Fruit fly (Drosophila melanogaster): ENCODE data around the gene naz.

naz gene

DNA sequence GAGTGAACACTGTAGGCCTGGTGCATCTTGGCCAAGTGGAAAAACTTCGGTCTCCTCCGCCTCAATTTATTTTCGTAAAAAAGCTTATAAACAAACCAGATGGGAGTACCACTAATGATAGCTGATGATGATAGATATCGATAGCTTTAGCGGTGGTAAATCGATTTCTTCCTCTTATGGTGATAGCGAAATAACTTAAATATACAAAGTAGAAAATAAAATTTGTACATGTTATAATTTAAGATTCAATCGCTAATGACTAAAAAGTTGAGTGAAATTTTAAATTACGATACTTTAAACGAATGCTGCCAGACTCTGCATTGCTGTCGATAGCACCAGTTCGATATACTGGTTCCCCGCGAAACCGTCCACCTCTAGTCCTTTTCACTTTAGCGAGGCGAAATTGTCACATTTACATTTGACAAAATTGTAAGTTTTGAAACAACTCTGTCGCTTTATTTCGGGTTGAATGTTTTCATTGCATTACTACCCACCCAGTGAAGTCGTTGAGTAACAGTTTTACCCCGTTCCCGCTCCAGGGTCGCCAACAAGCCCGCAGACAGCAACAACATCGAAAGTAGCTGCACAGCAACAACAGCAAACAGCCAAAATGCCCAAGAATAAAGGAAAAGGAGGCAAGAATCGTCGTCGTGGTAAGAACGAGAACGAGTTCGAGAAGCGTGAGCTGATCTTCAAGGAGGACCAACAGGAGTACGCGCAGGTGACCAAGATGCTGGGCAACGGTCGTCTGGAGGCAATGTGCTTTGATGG, 54.2 kb downstream of the naz start, which contains the start of the genes Vps39 and eIF1A (continued):
- TF ChIP-seq lilli (GFP tag; optimal IDR thresholded peaks at IDR 0.05) (peak; percentile 70), sob (GFP tag; IDR thresholded peaks at IDR 0.05) (no peak), CG9609 (GFP tag; optimal IDR thresholded peaks at IDR 0.05) (no peak), Optix (GFP tag; IDR thresholded peaks at IDR 0.05) (no peak), CG2875 (GFP tag; optimal IDR thresholded peaks at IDR 0.05) (no peak), CG6765 (GFP tag; optimal IDR thresholded peaks at IDR 0.05) (no peak), Camta (GFP tag; optimal IDR thresholded peaks at IDR 0.05) (peak; percentile 31), CG31224 (GFP tag; IDR thresholded peaks at IDR 0.05) (no peak), ac (GFP tag; optimal IDR thresholded peaks at IDR 0.05) (no peak), jigr1 (GFP tag; IDR thresholded peaks at IDR 0.05) (no peak), rib (GFP tag; IDR thresholded peaks at IDR 0.05) (no peak), CG4424 (GFP tag; optimal IDR thresholded peaks at IDR 0.05) (peak; percentile 35), zfh1 (GFP tag; IDR thresholded peaks at IDR 0.05) (no peak), CG17361 (GFP tag; IDR thresholded peaks at IDR 0.05) (peak; percentile 46; the same call in 1 of the 3 replicates), CG4707 (GFP tag; optimal IDR thresholded peaks at IDR 0.05) (no peak), CG9876 (GFP tag; optimal IDR thresholded peaks at IDR 0.05) (no peak), CG2889 (GFP tag; IDR thresholded peaks at IDR 0.05) (no peak), Meics (GFP tag; optimal IDR thresholded peaks at IDR 0.05) (peak; percentile 38), Gsc (GFP tag; IDR thresholded peaks at IDR 0.05) (no peak), NC2α (GFP tag; optimal IDR thresholded peaks at IDR 0.05) (no peak), gcm2 (GFP tag; optimal IDR thresholded peaks at IDR 0.05) (no peak), pita (GFP tag; optimal IDR thresholded peaks at IDR 0.05) (no peak), Drgx (GFP tag; IDR thresholded peaks at IDR 0.05) (no peak), tll (GFP tag; optimal IDR thresholded peaks at IDR 0.05) (no peak), mld (GFP tag; IDR thresholded peaks at IDR 0.05; ENCODE audit: partially characterized antibody) (peak; percentile 58; the same call in 1 of the 3 replicates), CG15514 (GFP tag; optimal IDR thresholded peaks at IDR 0.05) (peak; percentile 99), tna (GFP tag; IDR thresholded peaks at IDR 0.05; ENCODE audit: partially characterized antibody) (peak; percentile 83), ab (GFP tag; optimal IDR thresholded peaks at IDR 0.05) (no peak), CHES-1-like (GFP tag; optimal IDR thresholded peaks at IDR 0.05) (peak; percentile 11), Awh (GFP tag; IDR thresholded peaks at IDR 0.05) (no peak), CG8924 (tag; optimal IDR thresholded peaks at IDR 0.05) (peak; percentile 43), CG2129 (GFP tag; IDR thresholded peaks at IDR 0.05; ENCODE audit: partially characterized antibody) (peak; percentile 86), Nf-YC (tag; optimal IDR thresholded peaks at IDR 0.05) (peak; percentile 56), D19B (GFP tag; optimal IDR thresholded peaks at IDR 0.05) (no peak), eyg (GFP tag; optimal IDR thresholded peaks at IDR 0.05) (no peak), CG10274 (GFP tag; optimal IDR thresholded peaks at IDR 0.05) (no peak), Abd-B (GFP tag; optimal IDR thresholded peaks at IDR 0.05) (no peak), unc-4 (GFP tag; IDR thresholded peaks at IDR 0.05; ENCODE audit: partially characterized antibody) (peak; percentile 91), CG31441 (GFP tag; IDR thresholded peaks at IDR 0.05) (0 out of 2 replicates have a peak, but pooled peaks have one; percentile 30), Hand (GFP tag; optimal IDR thresholded peaks at IDR 0.05) (peak; percentile 14), wdn (GFP tag; IDR thresholded peaks at IDR 0.05) (peak; percentile 19; the same call in 1 of the 2 replicates), Jarid2 (GFP tag; optimal IDR thresholded peaks at IDR 0.05) (no peak), Dref (GFP tag; IDR thresholded peaks at IDR 0.05) (peak; percentile 83), gce (GFP tag; IDR thresholded peaks at IDR 0.05) (no peak), CG10147 (GFP tag; optimal IDR thresholded peaks at IDR 0.05) (no peak), dysf (GFP tag; IDR thresholded peaks at IDR 0.05) (no peak), sr (GFP tag; IDR thresholded peaks at IDR 0.05) (no peak), fd102C (GFP tag; optimal IDR thresholded peaks at IDR 0.05) (no peak), CG18011 (GFP tag; optimal IDR thresholded peaks at IDR 0.05) (no peak), mirr (GFP tag; optimal IDR thresholded peaks at IDR 0.05) (no peak)

Data from whole organism, embryonic.